Fruit fly (Drosophila melanogaster) whole organism, embryonic: ENCODE data around the gene Tom40.

ENCODE experiments used
- Atf6 ChIP-seq: fragments of 200-800 bp; sonication (Bioruptor generic); IDR thresholded peaks from 2 replicates; pipeline ENCODE4 v1.3.6; 2022; ENCODE audit warnings: missing biosample characterization, missing genetic modification characterization
- CG1024 ChIP-seq: fragments of 200-800 bp; sonication (Bioruptor generic); IDR thresholded peaks from 2 replicates; pipeline ENCODE4 v1.3.6; 2022; ENCODE audit warnings: missing biosample characterization, missing genetic modification characterization
- CG10543 ChIP-seq: fragments of 200-800 bp; sonication (Bioruptor generic); optimal IDR thresholded peaks from 3 replicates; lab custom pipeline; 2017; ENCODE audit warnings: missing biosample characterization, mild to moderate bottlenecking, missing genetic modification characterization, moderate library complexity
- CG15073 ChIP-seq: fragments of 200-800 bp; sonication (Bioruptor generic); optimal IDR thresholded peaks from 2 replicates; lab custom pipeline; 2016; ENCODE audit warnings: missing biosample characterization, missing genetic modification characterization
- CG15601 ChIP-seq: fragments of 200-800 bp; sonication (Bioruptor generic); optimal IDR thresholded peaks from 3 replicates; lab custom pipeline; 2019; ENCODE audit warnings: missing biosample characterization, mild to moderate bottlenecking, missing genetic modification characterization, moderate library complexity
- CG16813 ChIP-seq: fragments of 200-800 bp; sonication (Bioruptor generic); IDR thresholded peaks from 3 replicates; pipeline ENCODE4 v1.3.6; 2022; ENCODE audit warnings: missing biosample characterization, missing genetic modification characterization; ENCODE audit not compliant: partially characterized antibody
- CG17186 ChIP-seq: fragments of 200-800 bp; sonication (Bioruptor generic); optimal IDR thresholded peaks from 3 replicates; lab custom pipeline; 2017; ENCODE audit warnings: missing biosample characterization, missing genetic modification reagents, missing genetic modification characterization
- CG42726 ChIP-seq: fragments of 200-800 bp; sonication (Bioruptor generic); IDR thresholded peaks from 2 replicates; pipeline ENCODE4 v1.3.6; 2022; ENCODE audit warnings: missing biosample characterization, missing genetic modification characterization; ENCODE audit not compliant: partially characterized antibody
- CG4707 ChIP-seq: fragments of 200-800 bp; sonication (Bioruptor generic); optimal IDR thresholded peaks from 2 replicates; lab custom pipeline; 2018; ENCODE audit warnings: missing biosample characterization, mild to moderate bottlenecking, missing genetic modification characterization, moderate library complexity
- CG6175 ChIP-seq: fragments of 200-800 bp; sonication (Bioruptor generic); IDR thresholded peaks from 3 replicates; pipeline ENCODE4 v1.3.6; 2022; ENCODE audit warnings: missing biosample characterization, missing genetic modification characterization
- CG6683 ChIP-seq: fragments of 200-800 bp; sonication (Bioruptor generic); optimal IDR thresholded peaks from 2 replicates; lab custom pipeline; 2017; ENCODE audit warnings: missing biosample characterization, mild to moderate bottlenecking, missing genetic modification characterization, missing genetic modification reagents
- CG6689 ChIP-seq: fragments of 200-800 bp; sonication (Bioruptor generic); IDR thresholded peaks from 2 replicates; pipeline ENCODE4 v1.3.6; 2022; ENCODE audit warnings: missing biosample characterization, missing genetic modification characterization
- CG7556 ChIP-seq: fragments of 200-800 bp; sonication (Bioruptor generic); optimal IDR thresholded peaks from 2 replicates; lab custom pipeline; 2017; ENCODE audit warnings: missing biosample characterization, mild to moderate bottlenecking, missing genetic modification characterization
- CG8944 ChIP-seq: fragments of 200-800 bp; sonication (Bioruptor generic); optimal IDR thresholded peaks from 3 replicates; lab custom pipeline; 2016; ENCODE audit warnings: missing biosample characterization, missing genetic modification characterization
- Chrac-16 ChIP-seq: fragments of 200-800 bp; sonication (Bioruptor generic); optimal IDR thresholded peaks from 3 replicates; lab custom pipeline; 2016; ENCODE audit warnings: missing biosample characterization, missing genetic modification characterization
- Dad ChIP-seq: fragments of 200-800 bp; sonication (Bioruptor generic); optimal IDR thresholded peaks from 3 replicates; lab custom pipeline; 2016; ENCODE audit warnings: missing biosample characterization, missing genetic modification characterization
- Dek ChIP-seq: fragments of 200-800 bp; sonication (Bioruptor generic); optimal IDR thresholded peaks from 3 replicates; lab custom pipeline; 2019; ENCODE audit warnings: missing biosample characterization, mild to moderate bottlenecking, missing genetic modification characterization, moderate library complexity
- Doc2 ChIP-seq: fragments of 200-800 bp; sonication (Bioruptor generic); IDR thresholded peaks from 2 replicates; pipeline ENCODE4 v1.3.6; 2022; ENCODE audit warnings: missing biosample characterization, missing genetic modification characterization
- HmgD ChIP-seq: fragments of 200-800 bp; sonication (Bioruptor generic); optimal IDR thresholded peaks from 3 replicates; lab custom pipeline; 2016; ENCODE audit warnings: missing biosample characterization, missing genetic modification characterization
- Hr51 ChIP-seq, 2 experiments: fragments of 200-800 bp; sonication (Bioruptor generic); optimal IDR thresholded peaks; 2 replicates in 1 of 2; 3 replicates in 1 of 2; lab custom pipeline; 2016 to 2018; ENCODE audit warnings: missing biosample characterization in 2 of 2, missing genetic modification characterization in 2 of 2, mild to moderate bottlenecking in 1 of 2, moderate library complexity in 1 of 2
- Lhr ChIP-seq: fragments of 200-800 bp; sonication (Bioruptor generic); optimal IDR thresholded peaks from 3 replicates; lab custom pipeline; 2017; ENCODE audit warnings: mild to moderate bottlenecking, missing biosample characterization, missing genetic modification reagents, missing genetic modification characterization
- Mad ChIP-seq: fragments of 200-800 bp; sonication (Bioruptor generic); optimal IDR thresholded peaks from 2 replicates; lab custom pipeline; 2016; ENCODE audit warnings: missing biosample characterization, missing genetic modification characterization
- Nf-YB ChIP-seq: fragments of 200-800 bp; sonication (Bioruptor generic); optimal IDR thresholded peaks from 3 replicates; lab custom pipeline; 2019; ENCODE audit warnings: missing biosample characterization, mild to moderate bottlenecking, missing genetic modification characterization, moderate library complexity
- Pdp1 ChIP-seq, 2 experiments: fragments of 200-800 bp; sonication (Bioruptor generic); optimal IDR thresholded peaks; 3 replicates each; lab custom pipeline; 2016; ENCODE audit warnings: missing biosample characterization in 2 of 2, missing genetic modification characterization in 2 of 2, mild to moderate bottlenecking in 1 of 2, moderate library complexity in 1 of 2
- Poxn ChIP-seq: fragments of 200-800 bp; sonication (Bioruptor generic); IDR thresholded peaks from 2 replicates; pipeline ENCODE4 v1.3.6; 2022; ENCODE audit warnings: missing biosample characterization, missing genetic modification characterization
- Sox100B ChIP-seq: fragments of 200-800 bp; sonication (Bioruptor generic); optimal IDR thresholded peaks from 3 replicates; lab custom pipeline; 2018; ENCODE audit warnings: missing biosample characterization, mild to moderate bottlenecking, missing genetic modification characterization
- Sry-β ChIP-seq: fragments of 200-800 bp; sonication (Bioruptor generic); optimal IDR thresholded peaks from 2 replicates; lab custom pipeline; 2018; ENCODE audit warnings: missing biosample characterization, mild to moderate bottlenecking, missing genetic modification characterization, moderate library complexity
- Taf1 ChIP-seq: fragments of 200-800 bp; sonication (Bioruptor generic); IDR thresholded peaks from 2 replicates; pipeline ENCODE4 v1.3.6; 2022; ENCODE audit warnings: missing biosample characterization, missing genetic modification characterization
- bigmax ChIP-seq: fragments of 200-800 bp; sonication (Bioruptor generic); optimal IDR thresholded peaks from 2 replicates; lab custom pipeline; 2018; ENCODE audit warnings: missing biosample characterization, mild to moderate bottlenecking, missing genetic modification characterization
- cas ChIP-seq: fragments of 200-800 bp; sonication (Bioruptor generic); IDR thresholded peaks from 2 replicates; pipeline ENCODE4 v1.3.6; 2022; ENCODE audit warnings: missing biosample characterization, missing genetic modification characterization
- caup ChIP-seq: fragments of 200-800 bp; sonication (Bioruptor generic); optimal IDR thresholded peaks from 3 replicates; lab custom pipeline; 2017; ENCODE audit warnings: missing biosample characterization, mild to moderate bottlenecking, missing genetic modification characterization, moderate library complexity; ENCODE audit not compliant: severe bottlenecking
- dati ChIP-seq: fragments of 200-800 bp; sonication (Bioruptor generic); IDR thresholded peaks from 2 replicates; pipeline ENCODE4 v1.3.6; 2022; ENCODE audit warnings: missing biosample characterization, missing genetic modification characterization
- dimm ChIP-seq: fragments of 200-800 bp; sonication (Bioruptor generic); IDR thresholded peaks from 2 replicates; pipeline ENCODE4 v1.3.6; 2022; ENCODE audit warnings: missing biosample characterization, missing genetic modification characterization
- eve ChIP-seq, 2 experiments: fragments of >200 bp; optimal IDR thresholded peaks; 2 replicates each; lab custom pipeline; 2017; ENCODE audit warnings: missing biosample characterization in 2 of 2, missing genetic modification characterization in 2 of 2
- fd3F ChIP-seq: fragments of 200-800 bp; sonication (Bioruptor generic); optimal IDR thresholded peaks from 2 replicates; lab custom pipeline; 2018; ENCODE audit warnings: missing biosample characterization, mild to moderate bottlenecking, missing genetic modification characterization, moderate library complexity
- gem ChIP-seq: fragments of 200-800 bp; sonication (Bioruptor generic); optimal IDR thresholded peaks from 2 replicates; lab custom pipeline; 2019; ENCODE audit warnings: missing biosample characterization, mild to moderate bottlenecking, missing genetic modification characterization, moderate library complexity
- gfzf ChIP-seq: fragments of 200-800 bp; sonication (Bioruptor generic); optimal IDR thresholded peaks from 2 replicates; lab custom pipeline; 2016; ENCODE audit warnings: missing biosample characterization, mild to moderate bottlenecking, missing genetic modification characterization, moderate library complexity
- insv ChIP-seq, 2 experiments: fragments of 200-800 bp; sonication (Bioruptor generic); optimal IDR thresholded peaks; 3 replicates each; lab custom pipeline; 2016 to 2018; ENCODE audit warnings: missing biosample characterization in 2 of 2, missing genetic modification characterization in 2 of 2
- inv ChIP-seq: fragments of 200-800 bp; sonication (Bioruptor generic); IDR thresholded peaks from 2 replicates; pipeline ENCODE4 v1.3.6; 2022; ENCODE audit warnings: missing biosample characterization, missing genetic modification characterization; ENCODE audit not compliant: partially characterized antibody
- knrl ChIP-seq: fragments of 200-800 bp; sonication (Bioruptor generic); IDR thresholded peaks from 3 replicates; pipeline ENCODE4 v1.3.6; 2022; ENCODE audit warnings: missing biosample characterization, missing genetic modification characterization; ENCODE audit not compliant: partially characterized antibody
- nom ChIP-seq: fragments of 200-800 bp; sonication (Bioruptor generic); optimal IDR thresholded peaks from 2 replicates; lab custom pipeline; 2017; ENCODE audit warnings: missing biosample characterization, missing genetic modification characterization, mild to moderate bottlenecking, moderate library complexity, missing genetic modification reagents
- so ChIP-seq: fragments of 200-800 bp; sonication (Bioruptor generic); IDR thresholded peaks from 3 replicates; pipeline ENCODE4 v1.3.6; 2022; ENCODE audit warnings: missing biosample characterization, missing genetic modification characterization
- ssp ChIP-seq: fragments of 200-800 bp; sonication (Bioruptor generic); IDR thresholded peaks from 2 replicates; pipeline ENCODE4 v1.3.6; 2022; ENCODE audit warnings: missing biosample characterization, missing genetic modification characterization
- stwl ChIP-seq: fragments of 200-800 bp; sonication (Bioruptor generic); optimal IDR thresholded peaks from 3 replicates; lab custom pipeline; 2018; ENCODE audit warnings: missing biosample characterization, mild to moderate bottlenecking, missing genetic modification characterization, moderate library complexity
- unc-4 ChIP-seq: fragments of 200-800 bp; sonication (Bioruptor generic); IDR thresholded peaks from 2 replicates; pipeline ENCODE4 v1.3.6; 2022; ENCODE audit warnings: missing biosample characterization, missing genetic modification characterization; ENCODE audit not compliant: partially characterized antibody
- unpg ChIP-seq: fragments of 200-800 bp; sonication (Bioruptor generic); optimal IDR thresholded peaks from 3 replicates; lab custom pipeline; 2018; ENCODE audit warnings: missing biosample characterization, mild to moderate bottlenecking, missing genetic modification characterization, moderate library complexity
- yki ChIP-seq: fragments of >200 bp; optimal IDR thresholded peaks from 3 replicates; lab custom pipeline; 2018

The Tom40 gene

DNA sequence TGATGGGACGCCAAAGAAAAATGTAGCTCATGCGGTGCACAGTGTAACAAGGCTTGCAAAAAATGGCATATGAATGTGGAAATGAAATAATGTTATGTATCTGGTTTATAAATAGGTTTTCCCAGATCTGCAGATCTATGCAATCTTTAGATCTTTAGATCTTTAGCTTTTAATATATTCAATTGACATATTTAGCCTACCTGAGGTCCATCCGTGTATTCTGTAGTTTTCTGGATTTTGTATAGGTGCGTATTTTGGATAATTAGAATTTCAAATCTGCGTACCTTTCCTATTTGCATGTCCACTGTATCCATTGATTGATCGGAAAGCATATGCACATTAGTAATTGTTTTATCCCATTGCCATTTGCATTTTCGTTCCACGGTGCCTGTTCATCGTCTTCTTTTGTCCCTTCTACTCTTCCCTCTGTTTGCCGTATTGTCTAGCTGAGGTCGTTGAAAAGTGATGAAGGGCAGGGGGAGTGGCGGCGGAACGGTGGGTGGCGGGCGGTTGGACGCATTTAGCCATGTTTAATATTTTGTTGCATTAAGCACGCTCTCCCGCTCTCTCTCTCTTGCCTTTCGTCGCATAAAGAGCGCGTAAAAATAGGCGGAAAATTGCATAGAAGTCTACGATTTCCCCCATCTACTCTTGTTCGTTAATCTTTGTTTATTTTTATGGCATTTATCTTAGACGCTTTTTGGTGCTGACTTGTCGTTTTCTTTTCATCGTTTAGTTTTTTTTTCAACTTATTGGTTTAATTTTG is 27.6 kb upstream of the Tom40 start, which contains the start of gene CHES-1-like (continued):
- peak; percentile 95 for TF ChIP-seq CG7556
- TF ChIP-seq Poxn (GFP tag; lab: Robert Waterston, UW) = peak; percentile 45; the same call in 1 of the 2 replicates
- TF ChIP-seq CG17186 (GFP tag; lab: Kevin White, UChicago) = peak; percentile 73
- TF ChIP-seq Nf-YB = peak; percentile 76
- TF ChIP-seq CG16813 (GFP tag; lab: Robert Waterston, UW) = no peak
- TF ChIP-seq stwl (tag; lab: Kevin White, UChicago) = no peak
- TF ChIP-seq CG6175 (GFP tag; lab: Robert Waterston, UW) = no peak; the same call in 2 of the 3 replicates
- peak; percentile 44; the same call in 1 of the 2 replicates for TF ChIP-seq Taf1 (GFP tag; lab: Robert Waterston, UW)
- TF ChIP-seq Sry-β = peak; percentile 27
- TF ChIP-seq CG10543 (GFP tag; lab: Kevin White, UChicago) = peak; percentile 96
- TF ChIP-seq dati = peak; percentile 35; the same call in 1 of the 2 replicates
- peak; percentile 84; the same call in 2 of the 3 replicates for TF ChIP-seq so
- TF ChIP-seq bigmax (GFP tag; lab: Kevin White, UChicago) = no peak
- TF ChIP-seq CG15601 (tag; lab: Kevin White, UChicago) = peak; percentile 84
- TF ChIP-seq Atf6 (GFP tag; lab: Robert Waterston, UW) = peak; percentile 83
- peak; percentile 1 to 59 for TF ChIP-seq insv (GFP tag; optimal IDR thresholded peaks at IDR 0.05; lab: Kevin White, UChicago)
- TF ChIP-seq fd3F (GFP tag; lab: Kevin White, UChicago) = peak; percentile 82
- TF ChIP-seq caup (GFP tag; lab: Kevin White, UChicago) = peak; percentile 85
- TF ChIP-seq Doc2 = peak; percentile 62; the same call in 1 of the 2 replicates
- peak; percentile 82 for TF ChIP-seq unpg
- TF ChIP-seq Hr51 (GFP tag; optimal IDR thresholded peaks at IDR 0.05; lab: Kevin White, UChicago) = peak; percentile 77 to 95
- peak; percentile 77 for TF ChIP-seq Lhr
- TF ChIP-seq HmgD = peak; percentile 65
- peak; percentile 68 for TF ChIP-seq dimm
- TF ChIP-seq cas (GFP tag; lab: Robert Waterston, UW) = 0 out of 2 replicates have a peak, but pooled peaks have one; percentile 40
- TF ChIP-seq Dek (tag; lab: Kevin White, UChicago) = peak; percentile 86
- peak; percentile 87 for TF ChIP-seq Chrac-16
- TF ChIP-seq eve (GFP tag; optimal IDR thresholded peaks at IDR 0.05; lab: Kevin White, UChicago) = peak in 1 of 2 experiments; percentile 99
- TF ChIP-seq Pdp1 (GFP tag; optimal IDR thresholded peaks at IDR 0.05; lab: Kevin White, UChicago) = peak; percentile 84 to 94
- peak; percentile 64 for TF ChIP-seq ssp (GFP tag; lab: Robert Waterston, UW)
- peak; percentile 74 for TF ChIP-seq nom (GFP tag; lab: Kevin White, UChicago)
- TF ChIP-seq CG42726 (GFP tag; lab: Robert Waterston, UW) = 0 out of 2 replicates have a peak, but pooled peaks have one; percentile 15
- peak; percentile 61; the same call in 2 of the 3 replicates for TF ChIP-seq knrl
- peak; percentile 94 for TF ChIP-seq gem (tag; lab: Kevin White, UChicago)
- peak; percentile 86 for TF ChIP-seq CG6689 (GFP tag; lab: Robert Waterston, UW)
- peak; percentile 85 for TF ChIP-seq Dad
- TF ChIP-seq CG4707 = peak; percentile 83
- TF ChIP-seq gfzf (GFP tag; lab: Kevin White, UChicago) = no peak
- TF ChIP-seq unc-4 (GFP tag; lab: Robert Waterston, UW) = no peak
- peak; percentile 46 for TF ChIP-seq CG15073 (GFP tag; lab: Kevin White, UChicago)
- peak; percentile 96 for TF ChIP-seq Sox100B (GFP tag; lab: Kevin White, UChicago)
- peak; percentile 85 for TF ChIP-seq CG6683 (GFP tag; lab: Kevin White, UChicago)
- peak; percentile 81 for TF ChIP-seq CG8944 (GFP tag; lab: Kevin White, UChicago)
- TF ChIP-seq yki (lab: Kevin White, UChicago) = no peak
- peak; percentile 21; the same call in 1 of the 2 replicates for TF ChIP-seq inv
- peak; percentile 87 for TF ChIP-seq Mad (GFP tag; lab: Kevin White, UChicago)
- no peak for TF ChIP-seq CG1024 (GFP tag; lab: Robert Waterston, UW)
